Fruit fly (Drosophila melanogaster) whole organism, embryonic: ENCODE measurements around the gene dtn.

Experiments used
- Atf-2 ChIP-seq: fragments of 200-800 bp; sonication (Bioruptor generic); optimal IDR thresholded peaks from 2 replicates; lab custom pipeline; 2016; ENCODE audit warnings: missing biosample characterization, missing genetic modification characterization
- Bteb2 ChIP-seq: fragments of 200-800 bp; sonication (Bioruptor generic); optimal IDR thresholded peaks from 2 replicates; lab custom pipeline; 2016; ENCODE audit warnings: missing biosample characterization, missing genetic modification characterization
- CG10274 ChIP-seq: fragments of 200-800 bp; sonication (Bioruptor generic); optimal IDR thresholded peaks from 3 replicates; lab custom pipeline; 2017; ENCODE audit warnings: missing biosample characterization, mild to moderate bottlenecking, missing genetic modification characterization
- CG10366 ChIP-seq: fragments of 200-800 bp; sonication (Bioruptor generic); IDR thresholded peaks from 2 replicates; pipeline ENCODE4 v1.3.6; 2022; ENCODE audit warnings: missing biosample characterization, missing genetic modification characterization
- CG10654 ChIP-seq: fragments of 200-800 bp; sonication (Bioruptor generic); optimal IDR thresholded peaks from 2 replicates; lab custom pipeline; 2016; ENCODE audit warnings: missing biosample characterization, missing genetic modification characterization
- CG11398 ChIP-seq: fragments of 200-800 bp; sonication (Bioruptor generic); optimal IDR thresholded peaks from 2 replicates; lab custom pipeline; 2016; ENCODE audit warnings: missing biosample characterization, missing genetic modification characterization
- CG13424 ChIP-seq: fragments of 200-800 bp; sonication (Bioruptor generic); optimal IDR thresholded peaks from 2 replicates; lab custom pipeline; 2019; ENCODE audit warnings: missing biosample characterization, mild to moderate bottlenecking, missing genetic modification characterization, moderate library complexity
- CG14860 ChIP-seq: fragments of 200-800 bp; sonication (Bioruptor generic); IDR thresholded peaks from 3 replicates; pipeline ENCODE4 v1.3.6; 2022; ENCODE audit warnings: missing biosample characterization, missing genetic modification characterization; ENCODE audit not compliant: partially characterized antibody
- CG15269 ChIP-seq: fragments of 200-800 bp; sonication (Bioruptor generic); optimal IDR thresholded peaks from 2 replicates; lab custom pipeline; 2018; ENCODE audit warnings: missing biosample characterization, mild to moderate bottlenecking, missing genetic modification characterization, moderate library complexity
- CG17186 ChIP-seq: fragments of 200-800 bp; sonication (Bioruptor generic); optimal IDR thresholded peaks from 3 replicates; lab custom pipeline; 2017; ENCODE audit warnings: missing biosample characterization, missing genetic modification reagents, missing genetic modification characterization
- CG17385 ChIP-seq: fragments of 200-800 bp; sonication (Bioruptor generic); optimal IDR thresholded peaks from 3 replicates; lab custom pipeline; 2018; ENCODE audit warnings: missing biosample characterization, mild to moderate bottlenecking, missing genetic modification characterization
- CG17568 ChIP-seq: fragments of 200-800 bp; sonication (Bioruptor generic); optimal IDR thresholded peaks from 2 replicates; lab custom pipeline; 2018; ENCODE audit warnings: missing biosample characterization, mild to moderate bottlenecking, missing genetic modification characterization, moderate library complexity
- CG17802 ChIP-seq: fragments of 200-800 bp; sonication (Bioruptor generic); optimal IDR thresholded peaks from 2 replicates; lab custom pipeline; 2018; ENCODE audit warnings: missing biosample characterization, mild to moderate bottlenecking, missing genetic modification characterization, moderate library complexity
- CG18599 ChIP-seq: fragments of 200-800 bp; sonication (Bioruptor generic); optimal IDR thresholded peaks from 3 replicates; lab custom pipeline; 2017; ENCODE audit warnings: missing biosample characterization, missing genetic modification characterization, mild to moderate bottlenecking, moderate library complexity, missing genetic modification reagents
- CG18764 ChIP-seq: fragments of 200-800 bp; sonication (Bioruptor generic); optimal IDR thresholded peaks from 3 replicates; lab custom pipeline; 2016; ENCODE audit warnings: missing biosample characterization, missing genetic modification characterization
- CG2129 ChIP-seq: fragments of 200-800 bp; sonication (Bioruptor generic); IDR thresholded peaks from 2 replicates; pipeline ENCODE4 v1.3.6; 2022; ENCODE audit warnings: missing biosample characterization, missing genetic modification characterization; ENCODE audit not compliant: partially characterized antibody
- CG30020 ChIP-seq: fragments of 200-800 bp; optimal IDR thresholded peaks from 2 replicates; lab custom pipeline; 2019; ENCODE audit warnings: missing biosample characterization, mild to moderate bottlenecking, missing genetic modification characterization, moderate library complexity
- CG31224 ChIP-seq: fragments of 200-800 bp; sonication (Bioruptor generic); IDR thresholded peaks from 2 replicates; pipeline ENCODE4 v1.3.6; 2022; ENCODE audit warnings: missing biosample characterization, missing genetic modification characterization
- CG3847 ChIP-seq: fragments of 200-800 bp; sonication (Bioruptor generic); IDR thresholded peaks from 2 replicates; pipeline ENCODE4 v1.3.6; 2022; ENCODE audit warnings: missing biosample characterization, missing genetic modification characterization
- CG4328 ChIP-seq: fragments of 200-800 bp; sonication (Bioruptor generic); optimal IDR thresholded peaks from 3 replicates; lab custom pipeline; 2017; ENCODE audit warnings: missing biosample characterization, missing genetic modification reagents, missing genetic modification characterization
- CG4707 ChIP-seq: fragments of 200-800 bp; sonication (Bioruptor generic); optimal IDR thresholded peaks from 2 replicates; lab custom pipeline; 2018; ENCODE audit warnings: missing biosample characterization, mild to moderate bottlenecking, missing genetic modification characterization, moderate library complexity
- CG7357 ChIP-seq: fragments of 200-800 bp; sonication (Bioruptor generic); IDR thresholded peaks from 3 replicates; pipeline ENCODE4 v1.3.6; 2022; ENCODE audit warnings: missing biosample characterization, missing genetic modification characterization
- CG9215 ChIP-seq: fragments of 200-800 bp; sonication (Bioruptor generic); IDR thresholded peaks from 2 replicates; pipeline ENCODE4 v1.3.6; 2022; ENCODE audit warnings: missing biosample characterization, missing genetic modification characterization
- CHES-1-like ChIP-seq: fragments of 200-800 bp; sonication (Bioruptor generic); optimal IDR thresholded peaks from 2 replicates; lab custom pipeline; 2016; ENCODE audit warnings: missing biosample characterization, missing genetic modification characterization
- E2f1 ChIP-seq: fragments of 200-800 bp; sonication (Bioruptor generic); IDR thresholded peaks from 2 replicates; pipeline ENCODE4 v1.3.6; 2022; ENCODE audit warnings: missing biosample characterization, missing genetic modification characterization
- Ets97D ChIP-seq: fragments of 200-800 bp; sonication (Bioruptor generic); optimal IDR thresholded peaks from 3 replicates; lab custom pipeline; 2016; ENCODE audit warnings: missing biosample characterization, missing genetic modification characterization
- Fer1 ChIP-seq: fragments of 200-800 bp; sonication (Bioruptor generic); optimal IDR thresholded peaks from 2 replicates; lab custom pipeline; 2017; ENCODE audit warnings: missing biosample characterization, mild to moderate bottlenecking, missing genetic modification characterization
- HHEX ChIP-seq: fragments of 200-800 bp; sonication (Bioruptor generic); optimal IDR thresholded peaks from 3 replicates; lab custom pipeline; 2017; ENCODE audit warnings: missing biosample characterization, mild to moderate bottlenecking, missing genetic modification characterization, missing genetic modification reagents
- HLHmδ ChIP-seq: fragments of 200-800 bp; sonication (Bioruptor generic); optimal IDR thresholded peaks from 2 replicates; lab custom pipeline; 2018; ENCODE audit warnings: missing biosample characterization, mild to moderate bottlenecking, missing genetic modification characterization, moderate library complexity
- Lhr ChIP-seq: fragments of 200-800 bp; sonication (Bioruptor generic); optimal IDR thresholded peaks from 3 replicates; lab custom pipeline; 2017; ENCODE audit warnings: mild to moderate bottlenecking, missing biosample characterization, missing genetic modification reagents, missing genetic modification characterization
- Mrtf ChIP-seq: fragments of 200-800 bp; sonication (Bioruptor generic); IDR thresholded peaks from 3 replicates; pipeline ENCODE4 v1.3.6; 2022; ENCODE audit warnings: missing biosample characterization, missing genetic modification characterization
- Nf-YB ChIP-seq: fragments of 200-800 bp; sonication (Bioruptor generic); optimal IDR thresholded peaks from 3 replicates; lab custom pipeline; 2019; ENCODE audit warnings: missing biosample characterization, mild to moderate bottlenecking, missing genetic modification characterization, moderate library complexity
- Sox100B ChIP-seq: fragments of 200-800 bp; sonication (Bioruptor generic); optimal IDR thresholded peaks from 3 replicates; lab custom pipeline; 2018; ENCODE audit warnings: missing biosample characterization, mild to moderate bottlenecking, missing genetic modification characterization
- ash1 ChIP-seq: fragments of 200-800 bp; sonication (Bioruptor generic); optimal IDR thresholded peaks from 2 replicates; lab custom pipeline; 2018; ENCODE audit warnings: missing biosample characterization, mild to moderate bottlenecking, missing genetic modification characterization
- az2 ChIP-seq: fragments of 200-800 bp; sonication (Bioruptor generic); optimal IDR thresholded peaks from 3 replicates; lab custom pipeline; 2016; ENCODE audit warnings: missing biosample characterization, missing genetic modification characterization
- cad ChIP-seq: fragments of >200 bp; optimal IDR thresholded peaks from 2 replicates; lab custom pipeline; 2017; ENCODE audit warnings: missing biosample characterization, missing genetic modification characterization
- dan ChIP-seq: fragments of 200-800 bp; sonication (Bioruptor generic); IDR thresholded peaks from 2 replicates; pipeline ENCODE4 v1.3.6; 2022; ENCODE audit warnings: missing biosample characterization, missing genetic modification characterization
- danr ChIP-seq: fragments of 200-800 bp; sonication (Bioruptor generic); IDR thresholded peaks from 2 replicates; pipeline ENCODE4 v1.3.6; 2022; ENCODE audit warnings: missing biosample characterization, missing genetic modification characterization
- fd3F ChIP-seq: fragments of 200-800 bp; sonication (Bioruptor generic); optimal IDR thresholded peaks from 2 replicates; lab custom pipeline; 2018; ENCODE audit warnings: missing biosample characterization, mild to moderate bottlenecking, missing genetic modification characterization, moderate library complexity
- grn ChIP-seq: fragments of 200-800 bp; sonication (Bioruptor generic); optimal IDR thresholded peaks from 3 replicates; lab custom pipeline; 2017; ENCODE audit warnings: missing biosample characterization, missing genetic modification characterization
- hkb ChIP-seq, 2 experiments: fragments of 200-800 bp in 1 of 2; fragments of >200 bp in 1 of 2; sonication (Bioruptor generic) in 1 of 2; IDR thresholded peaks in 1 of 2; optimal IDR thresholded peaks in 1 of 2; 2 replicates each; pipeline versions ENCODE4 v1.3.6 to Lab custom; 2017 to 2022; ENCODE audit warnings: missing biosample characterization in 1 of 2, missing genetic modification characterization in 1 of 2
- ken ChIP-seq: fragments of 200-800 bp; sonication (Bioruptor generic); IDR thresholded peaks from 3 replicates; pipeline ENCODE4 v1.3.6; 2022; ENCODE audit warnings: missing biosample characterization, missing genetic modification characterization
- mam ChIP-seq: fragments of 200-800 bp; sonication (Bioruptor generic); optimal IDR thresholded peaks from 3 replicates; lab custom pipeline; 2016; ENCODE audit warnings: missing biosample characterization, missing genetic modification characterization
- nerfin-1 ChIP-seq: fragments of 200-800 bp; sonication (Bioruptor generic); optimal IDR thresholded peaks from 3 replicates; lab custom pipeline; 2019; ENCODE audit warnings: missing biosample characterization, mild to moderate bottlenecking, missing genetic modification characterization, moderate library complexity
- nmo ChIP-seq: fragments of 200-800 bp; sonication (Bioruptor generic); optimal IDR thresholded peaks from 2 replicates; lab custom pipeline; 2018; ENCODE audit warnings: missing biosample characterization, mild to moderate bottlenecking, missing genetic modification characterization, moderate library complexity
- pan ChIP-seq, 4 experiments: fragments of >200 bp in 3 of 4; fragments of 200-800 bp in 1 of 4; sonication (Bioruptor generic) in 1 of 4; optimal IDR thresholded peaks in 3 of 4; IDR thresholded peaks in 1 of 4; 2 replicates each; pipeline versions ENCODE4 v1.3.6 to Lab custom; 2017 to 2022; ENCODE audit warnings: missing biosample characterization in 2 of 4, missing genetic modification characterization in 2 of 4, mixed read lengths in 1 of 4
- sima ChIP-seq: fragments of 200-800 bp; sonication (Bioruptor generic); optimal IDR thresholded peaks from 2 replicates; lab custom pipeline; 2016; ENCODE audit warnings: missing biosample characterization, missing genetic modification characterization
- tin ChIP-seq: fragments of 200-800 bp; sonication (Bioruptor generic); optimal IDR thresholded peaks from 3 replicates; lab custom pipeline; 2016; ENCODE audit warnings: missing biosample characterization, missing genetic modification characterization
- unc-4 ChIP-seq: fragments of 200-800 bp; sonication (Bioruptor generic); IDR thresholded peaks from 2 replicates; pipeline ENCODE4 v1.3.6; 2022; ENCODE audit warnings: missing biosample characterization, missing genetic modification characterization; ENCODE audit not compliant: partially characterized antibody

dtn gene

dm6 chrX:6255414-6255915 is 30.0 kb downstream of the dtn start, which contains the start of the genes Rbcn-3A and Spx (continued):
- TF ChIP-seq CG10274 (GFP tag; lab: Kevin White, UChicago) = no peak
- TF ChIP-seq CG17385 (GFP tag; lab: Kevin White, UChicago) = no peak
- peak; percentile 18 for TF ChIP-seq Ets97D (GFP tag; lab: Kevin White, UChicago)
- TF ChIP-seq CG17186 (GFP tag; lab: Kevin White, UChicago) = no peak
- peak; percentile 0 for TF ChIP-seq CG18764
- no peak for TF ChIP-seq nerfin-1 (tag; lab: Kevin White, UChicago)
- TF ChIP-seq CG7357 (GFP tag; lab: Robert Waterston, UW) = no peak
- TF ChIP-seq CG17568 (GFP tag; lab: Kevin White, UChicago) = no peak
- no peak for TF ChIP-seq hkb (optimal IDR thresholded peaks at IDR 0.05; lab: Kevin White, UChicago)
- TF ChIP-seq hkb (GFP tag; IDR thresholded peaks at IDR 0.05; lab: Robert Waterston, UW) = no peak
- TF ChIP-seq CG15269 = peak; percentile 41
- no peak for TF ChIP-seq HLHmδ (GFP tag; lab: Kevin White, UChicago)
- TF ChIP-seq dan (GFP tag; lab: Robert Waterston, UW) = no peak
- no peak for TF ChIP-seq grn (GFP tag; lab: Kevin White, UChicago)
- no peak for TF ChIP-seq danr (GFP tag; lab: Robert Waterston, UW)
- peak; percentile 42 for TF ChIP-seq az2 (GFP tag; lab: Kevin White, UChicago)
- no peak for TF ChIP-seq CG10366 (GFP tag; lab: Robert Waterston, UW)
- TF ChIP-seq sima = no peak
- no peak for TF ChIP-seq mam
- no peak for TF ChIP-seq CG4328 (GFP tag; lab: Kevin White, UChicago)
- TF ChIP-seq CG18599 = peak; percentile 35
- peak; percentile 89 for TF ChIP-seq CG14860 (GFP tag; lab: Robert Waterston, UW)
- TF ChIP-seq Lhr (GFP tag; lab: Kevin White, UChicago) = peak; percentile 19
- TF ChIP-seq CG30020 (tag; lab: Kevin White, UChicago) = peak; percentile 32
- no peak for TF ChIP-seq cad
- TF ChIP-seq CG11398 (GFP tag; lab: Kevin White, UChicago) = no peak
- TF ChIP-seq nmo (GFP tag; lab: Kevin White, UChicago) = peak; percentile 68
- TF ChIP-seq Nf-YB = no peak
- TF ChIP-seq HHEX (GFP tag; lab: Kevin White, UChicago) = no peak
- peak; percentile 6 for TF ChIP-seq tin (GFP tag; lab: Kevin White, UChicago)
- no peak for TF ChIP-seq pan (optimal IDR thresholded peaks at IDR 0.05; lab: Kevin White, UChicago)
- peak in 1 of 2 experiments; percentile 7 for TF ChIP-seq pan (GFP tag; optimal IDR thresholded peaks at IDR 0.05 in 1 of 2, IDR thresholded peaks at IDR 0.05 in 1 of 2)
- no peak for TF ChIP-seq ken
- peak; percentile 82 for TF ChIP-seq CG2129
- TF ChIP-seq Fer1 (GFP tag; lab: Kevin White, UChicago) = no peak
- TF ChIP-seq Atf-2 = no peak
- no peak for TF ChIP-seq CG4707 (GFP tag; lab: Kevin White, UChicago)
- no peak for TF ChIP-seq CG31224 (GFP tag; lab: Robert Waterston, UW)
- TF ChIP-seq CG9215 = 0 out of 2 replicates have a peak, but pooled peaks have one; percentile 11
- no peak for TF ChIP-seq CHES-1-like
- TF ChIP-seq fd3F (GFP tag; lab: Kevin White, UChicago) = peak; percentile 8
- no peak for TF ChIP-seq Bteb2 (GFP tag; lab: Kevin White, UChicago)
- TF ChIP-seq E2f1 (GFP tag; lab: Robert Waterston, UW) = no peak
- no peak for TF ChIP-seq CG17802 (tag; lab: Kevin White, UChicago)
- 0 out of 2 replicates have a peak, but pooled peaks have one; percentile 25 for TF ChIP-seq CG3847 (GFP tag; lab: Robert Waterston, UW)
- TF ChIP-seq Mrtf (GFP tag; lab: Robert Waterston, UW) = no peak
- TF ChIP-seq unc-4 (GFP tag; lab: Robert Waterston, UW) = peak; percentile 93
- no peak for TF ChIP-seq ash1 (GFP tag; lab: Kevin White, UChicago)
- TF ChIP-seq CG10654 (GFP tag; lab: Kevin White, UChicago) = no peak
- TF ChIP-seq Sox100B (GFP tag; lab: Kevin White, UChicago) = peak; percentile 5
- TF ChIP-seq CG13424 = peak; percentile 55
